Fruit fly (Drosophila melanogaster) whole organism, wandering third instar larva: ENCODE data around the gene Bre1.

Experiments
- Abd-B ChIP-seq: fragments of >200 bp; optimal IDR thresholded peaks from 2 replicates; lab custom pipeline; 2017; ENCODE audit warnings: missing biosample characterization, missing genetic modification characterization
- Hnf4 ChIP-seq: fragments of 200-800 bp; sonication (Bioruptor generic); optimal IDR thresholded peaks from 2 replicates; lab custom pipeline; 2016; ENCODE audit warnings: missing biosample characterization, mild to moderate bottlenecking, missing genetic modification characterization
- OdsH ChIP-seq: fragments of 200-800 bp; sonication (Bioruptor generic); optimal IDR thresholded peaks from 2 replicates; lab custom pipeline; 2016; ENCODE audit warnings: missing biosample characterization, mild to moderate bottlenecking, missing genetic modification characterization
- dl ChIP-seq, 2 experiments: fragments of 175-275, 200-275 bp in 1 of 2; fragments of 200-275 bp in 1 of 2; sonication (Bioruptor generic); optimal IDR thresholded peaks; lab custom pipeline; 2018; ENCODE audit warnings: mild to moderate bottlenecking in 2 of 2, missing biosample characterization in 2 of 2, missing genetic modification characterization in 2 of 2, moderate library complexity in 2 of 2; ENCODE audit not compliant: partially characterized antibody in 2 of 2, insufficient read depth in 1 of 2
- foxo ChIP-seq, 2 experiments: fragments of 200-800 bp; sonication (Bioruptor generic); optimal IDR thresholded peaks; 2 replicates in 1 of 2; 3 replicates in 1 of 2; lab custom pipeline; 2016 to 2017; ENCODE audit warnings: missing biosample characterization in 2 of 2, missing genetic modification characterization in 2 of 2
- fru ChIP-seq: fragments of 200-800 bp; sonication (Bioruptor generic); optimal IDR thresholded peaks from 3 replicates; lab custom pipeline; 2016; ENCODE audit warnings: missing biosample characterization, mild to moderate bottlenecking, missing genetic modification characterization
- psq ChIP-seq: fragments of 200-800 bp; sonication (Bioruptor generic); optimal IDR thresholded peaks from 3 replicates; lab custom pipeline; 2017; ENCODE audit warnings: missing biosample characterization, mild to moderate bottlenecking, missing genetic modification characterization, moderate library complexity
- sage ChIP-seq: fragments of 200-800 bp; sonication (Bioruptor generic); optimal IDR thresholded peaks from 2 replicates; lab custom pipeline; 2016; ENCODE audit warnings: missing biosample characterization, mild to moderate bottlenecking, missing genetic modification characterization

DNA sequence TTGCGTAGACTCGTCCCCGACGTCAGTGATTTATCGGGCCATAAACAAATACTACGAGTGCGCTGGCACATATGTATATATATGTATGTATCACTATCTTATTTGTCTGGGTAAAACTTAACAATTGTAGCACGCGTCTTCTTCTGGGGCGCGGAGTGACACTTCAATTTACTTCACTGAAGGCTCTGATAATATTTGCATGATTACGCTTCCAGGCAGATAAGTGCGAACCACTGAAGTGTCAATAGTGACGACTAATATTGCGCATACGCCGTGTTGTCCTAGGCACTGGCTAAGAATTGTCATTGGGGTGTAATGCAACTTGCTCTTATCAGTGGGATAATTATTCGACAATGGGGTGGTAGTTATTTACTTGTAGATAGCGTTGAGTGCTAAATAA, 27.5 kb upstream of the Bre1 start:
- TF ChIP-seq OdsH (GFP tag; lab: Kevin White, UChicago) (no peak), dl (GFP tag; optimal IDR thresholded peaks at IDR 0.05; lab: Kevin White, UChicago; ENCODE audit: insufficient read depth in 1 of 2, partially characterized antibody in 2 of 2) (no peak), foxo (GFP tag; optimal IDR thresholded peaks at IDR 0.05; lab: Kevin White, UChicago) (no peak), Hnf4 (GFP tag; lab: Kevin White, UChicago) (no peak), Abd-B (no peak), sage (GFP tag; lab: Kevin White, UChicago) (no peak), psq (GFP tag; lab: Kevin White, UChicago) (no peak), fru (GFP tag; lab: Kevin White, UChicago) (no peak)
